Worm (Caenorhabditis elegans) whole organism, L2 larva: ENCODE results near the gene K02E2.7.

Source experiments
- blmp-1 ChIP-seq: sonication (generic microtip); optimal IDR thresholded peaks from 2 replicates; lab custom pipeline; 2017; ENCODE audit warnings: missing genetic modification characterization, mild to moderate bottlenecking, missing compliant biosample characterization, antibody characterized with exemption, moderate library complexity; ENCODE audit not compliant: insufficient read depth
- ceh-82 ChIP-seq: fragments of 150-350 bp; optimal IDR thresholded peaks from 2 replicates; lab custom pipeline; 2014; ENCODE audit warnings: missing biosample characterization, missing genetic modification characterization
- fos-1 ChIP-seq: fragments of 150-350 bp; optimal IDR thresholded peaks from 2 replicates; lab custom pipeline; 2014; ENCODE audit warnings: missing biosample characterization, missing genetic modification characterization
- lin-13 ChIP-seq: fragments of 150-350 bp; optimal IDR thresholded peaks from 2 replicates; lab custom pipeline; 2014; ENCODE audit warnings: missing biosample characterization, missing genetic modification reagents, missing genetic modification characterization
- lsy-2 ChIP-seq, 2 experiments: fragments of 150-350 bp in 1 of 2; sonication (generic microtip) in 1 of 2; optimal IDR thresholded peaks; 2 replicates each; lab custom pipeline; 2014 to 2017; ENCODE audit warnings: missing biosample characterization in 2 of 2, missing genetic modification characterization in 2 of 2

ce11 chrV:20393773-20394172, 6.9 kb upstream of the K02E2.7 start, which contains the start of gene cnc-7:
- TF ChIP-seq fos-1 (no peak), lsy-2 (tag; optimal IDR thresholded peaks at IDR 0.05; lab: Kevin White, UChicago) (no peak), lin-13 (GFP tag; lab: Kevin White, UChicago) (no peak), blmp-1 (tag; lab: Kevin White, UChicago) (no peak), ceh-82 (tag; lab: Kevin White, UChicago) (no peak)
